Worm (Caenorhabditis elegans) whole organism, young adult: Measurements from ENCODE around the gene npr-22.

Experiments
- B0336.3 ChIP-seq: fragments of 200-800 bp; sonication (Bioruptor generic); IDR thresholded peaks from 2 replicates; pipeline ENCODE4 v1.3.6; 2022; ENCODE audit warnings: missing genetic modification characterization, missing compliant biosample characterization
- F33H1.4 ChIP-seq: fragments of 200-800 bp; sonication (Bioruptor generic); IDR thresholded peaks from 2 replicates; pipeline ENCODE4 v1.3.6; 2022; ENCODE audit warnings: missing genetic modification reagents, missing genetic modification characterization, missing compliant biosample characterization
- F49E8.2 ChIP-seq: sonication (generic microtip); optimal IDR thresholded peaks from 3 replicates; lab custom pipeline; 2017; ENCODE audit warnings: missing genetic modification characterization, mild to moderate bottlenecking, missing compliant biosample characterization, antibody characterized with exemption, moderate library complexity; ENCODE audit not compliant: insufficient read depth
- T07F8.4 ChIP-seq: sonication (generic microtip); optimal IDR thresholded peaks from 2 replicates; lab custom pipeline; 2016; ENCODE audit warnings: mild to moderate bottlenecking, missing genetic modification characterization, moderate library complexity, missing compliant biosample characterization
- Y67H2A.10 ChIP-seq: fragments of 200-800 bp; sonication (Bioruptor generic); conservative IDR thresholded peaks from 2 replicates; pipeline ENCODE4 v1.3.6; 2022; ENCODE audit warnings: missing genetic modification reagents, missing genetic modification characterization, missing compliant biosample characterization
- ama-1 ChIP-seq, 3 experiments: fragments of 150-350 bp in 1 of 3; sonication (generic microtip) in 2 of 3; optimal IDR thresholded peaks; 2 replicates each; lab custom pipeline; 2014 to 2018; ENCODE audit warnings: missing biosample characterization in 2 of 3, missing genetic modification characterization in 2 of 3, missing genetic modification reagents in 2 of 3
- ceh-91 ChIP-seq: fragments of 200-800 bp; sonication (Bioruptor generic); IDR thresholded peaks from 2 replicates; pipeline ENCODE4 v1.3.6; 2022; ENCODE audit warnings: missing genetic modification reagents, missing genetic modification characterization, missing compliant biosample characterization
- lin-26 ChIP-seq: fragments of 200-800 bp; sonication (Bioruptor generic); IDR thresholded peaks from 2 replicates; pipeline ENCODE4 v1.3.6; 2022; ENCODE audit warnings: missing genetic modification reagents, missing genetic modification characterization, missing compliant biosample characterization
- nhr-27 ChIP-seq: fragments of 200-800 bp; sonication (Bioruptor generic); optimal IDR thresholded peaks from 2 replicates; lab custom pipeline; 2018; ENCODE audit warnings: mild to moderate bottlenecking, missing genetic modification characterization, moderate library complexity, missing compliant biosample characterization

- TF ChIP-seq lin-26 (GFP tag; lab: Robert Waterston, UW) (no peak), ceh-91 (GFP tag; lab: Robert Waterston, UW) (no peak), Y67H2A.10 (no peak), F33H1.4 (GFP tag; lab: Robert Waterston, UW) (no peak), nhr-27 (tag; lab: Kevin White, UChicago) (no peak), T07F8.4 (tag; lab: Kevin White, UChicago) (no peak), ama-1 (optimal IDR thresholded peaks at IDR 0.05; lab: Kevin White, UChicago) (no peak), ama-1 (GFP tag; optimal IDR thresholded peaks at IDR 0.05; lab: Kevin White, UChicago) (no peak), B0336.3 (GFP tag; lab: Robert Waterston, UW) (no peak), F49E8.2 (tag; lab: Kevin White, UChicago) (no peak)
Observed at ce11 chrIV:8538011-8538658, 21.1 kb upstream of the npr-22 start.
